Fruit fly (Drosophila melanogaster): Measurements from ENCODE around the gene VhaAC39-2.

Gene VhaAC39-2

DNA sequence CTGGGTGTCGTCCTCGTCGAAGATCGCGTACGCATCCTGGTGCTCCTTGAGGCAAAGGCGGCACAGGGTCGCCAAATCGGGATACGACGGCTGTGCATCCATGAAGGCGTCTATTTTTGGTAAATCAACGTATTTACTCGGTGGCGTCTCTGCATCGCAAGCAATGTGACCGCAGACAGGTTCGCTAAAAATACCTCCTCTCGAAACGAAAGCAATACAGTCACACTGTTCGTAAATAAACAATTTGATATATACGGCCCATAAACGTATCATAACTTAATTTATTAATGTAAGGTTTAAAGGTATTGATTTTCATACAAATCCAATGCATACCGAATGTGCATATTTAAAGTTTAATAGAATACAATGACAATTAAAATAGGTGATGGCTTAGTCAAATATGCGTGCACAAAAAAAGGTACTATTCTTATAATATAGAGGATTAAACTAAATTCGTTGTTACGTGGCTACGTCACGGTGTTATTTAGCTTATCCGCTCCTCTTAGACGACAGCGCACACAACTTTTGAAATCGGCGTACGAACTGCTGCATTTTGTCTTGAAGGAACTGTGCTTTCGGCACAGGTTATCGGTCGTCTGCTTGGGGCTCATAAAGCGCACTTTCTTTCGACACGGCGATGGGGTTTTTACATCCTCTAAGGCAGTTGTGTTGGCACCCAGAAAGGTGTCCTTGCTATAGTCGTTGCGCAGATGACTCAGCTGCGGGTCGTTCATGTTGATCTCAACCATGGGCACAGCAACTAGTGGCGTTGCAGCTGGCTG is 32.7 kb downstream of the VhaAC39-2 start, which contains the start of gene CG31365:
CG31365 (minus strand) TSS at position 182 of the 782 bp plus-strand sequence.
- TF ChIP-seq CG4424 (GFP tag; optimal IDR thresholded peaks at IDR 0.05) (no peak), CG11398 (GFP tag; optimal IDR thresholded peaks at IDR 0.05) (no peak), CG32767 (GFP tag; IDR thresholded peaks at IDR 0.05) (no peak), crc (GFP tag; optimal IDR thresholded peaks at IDR 0.05) (no peak), CG9437 (GFP tag; optimal IDR thresholded peaks at IDR 0.05) (peak; percentile 68), Adf1 (GFP tag; IDR thresholded peaks at IDR 0.05) (no peak), gfzf (GFP tag; optimal IDR thresholded peaks at IDR 0.05) (peak; percentile 72), cato (GFP tag; optimal IDR thresholded peaks at IDR 0.05; ENCODE audit: borderline replicate concordance) (no peak), fd3F (GFP tag; optimal IDR thresholded peaks at IDR 0.05) (no peak), CG34224 (GFP tag; IDR thresholded peaks at IDR 0.05; ENCODE audit: partially characterized antibody) (peak; percentile 41; the same call in 1 of the 3 replicates), Atf6 (GFP tag; IDR thresholded peaks at IDR 0.05) (no peak), unc-4 (GFP tag; IDR thresholded peaks at IDR 0.05; ENCODE audit: partially characterized antibody) (peak; percentile 46; the same call in 1 of the 2 replicates), btn (GFP tag; optimal IDR thresholded peaks at IDR 0.05) (no peak), grau (tag; optimal IDR thresholded peaks at IDR 0.05) (no peak), zfh1 (GFP tag; IDR thresholded peaks at IDR 0.05) (0 out of 3 replicates have a peak, but pooled peaks have one; percentile 4), hbn (GFP tag; IDR thresholded peaks at IDR 0.05; ENCODE audit: partially characterized antibody) (peak; percentile 41), BEAF-32 (GFP tag; optimal IDR thresholded peaks at IDR 0.05) (peak; percentile 36), CG17612 (GFP tag; IDR thresholded peaks at IDR 0.05) (no peak), CG34376 (GFP tag; optimal IDR thresholded peaks at IDR 0.05) (no peak), Dref (GFP tag; IDR thresholded peaks at IDR 0.05) (no peak), peb (GFP tag; IDR thresholded peaks at IDR 0.05) (no peak), CG4617 (GFP tag; optimal IDR thresholded peaks at IDR 0.05; ENCODE audit: borderline replicate concordance) (peak; percentile 75), CG7357 (GFP tag; IDR thresholded peaks at IDR 0.05) (no peak), Xrp1 (GFP tag; IDR thresholded peaks at IDR 0.05) (no peak), Dll (GFP tag; IDR thresholded peaks at IDR 0.05; ENCODE audit: partially characterized antibody) (peak; percentile 15; the same call in 1 of the 4 replicates), YL-1 (GFP tag; optimal IDR thresholded peaks at IDR 0.05) (peak; percentile 75), CG12659 (GFP tag; optimal IDR thresholded peaks at IDR 0.05) (peak; percentile 41), CG7372 (GFP tag; IDR thresholded peaks at IDR 0.05) (no peak), CG2129 (GFP tag; IDR thresholded peaks at IDR 0.05; ENCODE audit: partially characterized antibody) (no peak), Dip3 (GFP tag; optimal IDR thresholded peaks at IDR 0.05) (no peak), pnt (GFP tag; optimal IDR thresholded peaks at IDR 0.05) (no peak), CG14441 (GFP tag; IDR thresholded peaks at IDR 0.05) (no peak), Sox102F (GFP tag; optimal IDR thresholded peaks at IDR 0.05) (no peak), Pdp1 (GFP tag; optimal IDR thresholded peaks at IDR 0.05) (peak in 1 of 2 experiments; percentile 11), Scr (GFP tag; IDR thresholded peaks at IDR 0.05; ENCODE audit: partially characterized antibody) (peak; percentile 28; the same call in 1 of the 2 replicates), cas (GFP tag; IDR thresholded peaks at IDR 0.05) (no peak), Max (GFP tag; optimal IDR thresholded peaks at IDR 0.05) (no peak), trem (tag; optimal IDR thresholded peaks at IDR 0.05) (peak; percentile 48), MBD-R2 (GFP tag; IDR thresholded peaks at IDR 0.05) (peak; percentile 67), HmgZ (tag; optimal IDR thresholded peaks at IDR 0.05) (peak; percentile 31), MTF-1 (GFP tag; optimal IDR thresholded peaks at IDR 0.05; ENCODE audit: borderline replicate concordance) (no peak), CTCF (GFP tag; optimal IDR thresholded peaks at IDR 0.05) (peak; percentile 3), ttk (GFP tag; IDR thresholded peaks at IDR 0.05) (no peak), pzg (GFP tag; optimal IDR thresholded peaks at IDR 0.05) (peak; percentile 30), Dp (GFP tag; optimal IDR thresholded peaks at IDR 0.05) (peak; percentile 36), CG12391 (tag; optimal IDR thresholded peaks at IDR 0.05) (peak; percentile 31), CG8388 (GFP tag; optimal IDR thresholded peaks at IDR 0.05) (peak; percentile 33), CG7928 (GFP tag; optimal IDR thresholded peaks at IDR 0.05) (no peak), ac (GFP tag; optimal IDR thresholded peaks at IDR 0.05) (no peak)

Data from whole organism, embryonic.